Fruit fly (Drosophila melanogaster): ENCODE results near the gene Sod1.

Gene Sod1

dm6 chr3L:11064689-11065088 lies 48.9 kb downstream of the Sod1 start, which contains the start of the genes CG32075, CG45101 and SuUR (continued):
- TF ChIP-seq CG18599 (GFP tag; optimal IDR thresholded peaks at IDR 0.05) (peak; percentile 83), gem (tag; optimal IDR thresholded peaks at IDR 0.05) (peak; percentile 92), al (GFP tag; IDR thresholded peaks at IDR 0.05) (peak; percentile 88), Dip2 (GFP tag; IDR thresholded peaks at IDR 0.05) (no peak), HLH3B (GFP tag; IDR thresholded peaks at IDR 0.05) (peak; percentile 78), br (optimal IDR thresholded peaks at IDR 0.05) (no peak), Hr39 (optimal IDR thresholded peaks at IDR 0.05) (no peak), CG11456 (GFP tag; IDR thresholded peaks at IDR 0.05) (peak; percentile 82), aop (GFP tag; IDR thresholded peaks at IDR 0.05) (no peak; the same call in 1 of the 2 replicates), eve (GFP tag; optimal IDR thresholded peaks at IDR 0.05) (peak in 1 of 2 experiments; percentile 32), dmrt11E (tag; optimal IDR thresholded peaks at IDR 0.05) (peak; percentile 84), CG6791 (GFP tag; IDR thresholded peaks at IDR 0.05; ENCODE audit: partially characterized antibody) (no peak), CG6854 (GFP tag; optimal IDR thresholded peaks at IDR 0.05) (peak; percentile 45), chif (GFP tag; optimal IDR thresholded peaks at IDR 0.05) (peak; percentile 89 to 94), Six4 (GFP tag; optimal IDR thresholded peaks at IDR 0.05) (peak; percentile 83), CG13123 (GFP tag; optimal IDR thresholded peaks at IDR 0.05) (peak; percentile 82), hth (optimal IDR thresholded peaks at IDR 0.05) (no peak), CG33213 (GFP tag; optimal IDR thresholded peaks at IDR 0.05) (peak; percentile 91), trem (tag; optimal IDR thresholded peaks at IDR 0.05) (peak; percentile 79), CG17912 (GFP tag; optimal IDR thresholded peaks at IDR 0.05) (peak; percentile 41), ERR (GFP tag; optimal IDR thresholded peaks at IDR 0.05) (no peak), CG11560 (tag; IDR thresholded peaks at IDR 0.05) (peak; percentile 61; the same call in 1 of the 3 replicates), CG16779 (GFP tag; IDR thresholded peaks at IDR 0.05) (peak; percentile 54; the same call in 1 of the 2 replicates), klu (GFP tag; IDR thresholded peaks at IDR 0.05) (peak; percentile 80), Mad (GFP tag; optimal IDR thresholded peaks at IDR 0.05) (peak; percentile 90), CG11696 (GFP tag; IDR thresholded peaks at IDR 0.05) (peak; percentile 41; the same call in 1 of the 2 replicates), CG10979 (tag; optimal IDR thresholded peaks at IDR 0.05) (peak; percentile 76), CG4854 (GFP tag; optimal IDR thresholded peaks at IDR 0.05) (peak; percentile 84), danr (GFP tag; IDR thresholded peaks at IDR 0.05) (0 out of 2 replicates have a peak, but pooled peaks have one; percentile 33), sc (optimal IDR thresholded peaks at IDR 0.05) (no peak), sc (GFP tag; optimal IDR thresholded peaks at IDR 0.05) (peak; percentile 63), CG32532 (GFP tag; IDR thresholded peaks at IDR 0.05) (peak; percentile 89), CG32772 (GFP tag; IDR thresholded peaks at IDR 0.05) (peak; percentile 88), Opbp (GFP tag; IDR thresholded peaks at IDR 0.05; ENCODE audit: partially characterized antibody) (no peak), gsb (GFP tag; IDR thresholded peaks at IDR 0.05) (peak; percentile 53; the same call in 1 of the 2 replicates), fu2 (GFP tag; optimal IDR thresholded peaks at IDR 0.05) (peak; percentile 85), CG14014 (GFP tag; IDR thresholded peaks at IDR 0.05) (peak; percentile 87), ind (GFP tag; optimal IDR thresholded peaks at IDR 0.05) (peak; percentile 89), dm (GFP tag; optimal IDR thresholded peaks at IDR 0.05) (peak; percentile 84), so (GFP tag; IDR thresholded peaks at IDR 0.05) (peak; percentile 78; the same call in 2 of the 3 replicates), E2f2 (GFP tag; IDR thresholded peaks at IDR 0.05) (peak; percentile 78), CG1647 (GFP tag; optimal IDR thresholded peaks at IDR 0.05) (peak; percentile 76), CG31441 (GFP tag; IDR thresholded peaks at IDR 0.05) (peak; percentile 68), Poxn (GFP tag; IDR thresholded peaks at IDR 0.05) (peak; percentile 34; the same call in 1 of the 2 replicates), knrl (GFP tag; IDR thresholded peaks at IDR 0.05; ENCODE audit: partially characterized antibody) (peak; percentile 24; the same call in 1 of the 3 replicates), H15 (GFP tag; IDR thresholded peaks at IDR 0.05) (peak; percentile 81), CG17802 (tag; optimal IDR thresholded peaks at IDR 0.05) (peak; percentile 66)

All from whole organism, embryonic.